Fruit fly (Drosophila melanogaster) whole organism, prepupa: Measurements from ENCODE around the gene CG31100.

Source experiments
- CG11902 ChIP-seq: fragments of 200-800 bp; sonication (Bioruptor generic); optimal IDR thresholded peaks from 3 replicates; lab custom pipeline; 2016; ENCODE audit warnings: missing biosample characterization, missing genetic modification characterization
- CG16779 ChIP-seq: fragments of 200-800 bp; sonication (Bioruptor generic); optimal IDR thresholded peaks from 3 replicates; lab custom pipeline; 2017; ENCODE audit warnings: missing biosample characterization, mild to moderate bottlenecking, missing genetic modification characterization
- CG6163 ChIP-seq: fragments of 200-800 bp; sonication (Bioruptor generic); IDR thresholded peaks from 3 replicates; pipeline ENCODE4 v1.3.6; 2022; ENCODE audit warnings: missing biosample characterization, missing genetic modification characterization
- CG8319 ChIP-seq: fragments of 200-800 bp; sonication (Bioruptor generic); optimal IDR thresholded peaks from 3 replicates; lab custom pipeline; 2016; ENCODE audit warnings: missing biosample characterization, missing genetic modification characterization
- CG9139 ChIP-seq: fragments of 200-800 bp; sonication (Bioruptor generic); optimal IDR thresholded peaks from 3 replicates; lab custom pipeline; 2017; ENCODE audit warnings: missing biosample characterization, mild to moderate bottlenecking, missing genetic modification characterization
- lz ChIP-seq: fragments of 200-800 bp; sonication (Bioruptor generic); optimal IDR thresholded peaks from 3 replicates; lab custom pipeline; 2016; ENCODE audit warnings: missing biosample characterization, missing genetic modification characterization
- net ChIP-seq: fragments of 200-800 bp; sonication (Bioruptor generic); optimal IDR thresholded peaks from 3 replicates; lab custom pipeline; 2016; ENCODE audit warnings: missing biosample characterization, missing genetic modification characterization
- vri ChIP-seq: fragments of 200-800 bp; sonication (Bioruptor generic); optimal IDR thresholded peaks from 3 replicates; lab custom pipeline; 2016; ENCODE audit warnings: missing biosample characterization, mild to moderate bottlenecking, missing genetic modification characterization

dm6 chr3R:9039448-9039847, 36.0 kb upstream of the CG31100 start, which contains the start of gene neur:
- TF ChIP-seq CG16779 (tag; lab: Kevin White, UChicago) (no peak), lz (GFP tag; lab: Kevin White, UChicago) (peak; percentile 41), CG11902 (GFP tag; lab: Kevin White, UChicago) (no peak), CG9139 (GFP tag; lab: Kevin White, UChicago) (no peak), CG6163 (no peak), CG8319 (no peak), net (GFP tag; lab: Kevin White, UChicago) (no peak), vri (GFP tag; lab: Kevin White, UChicago) (peak; percentile 28)
